Worm (Caenorhabditis elegans) whole organism, mixed stage, embryonic: ENCODE data around the gene clec-166.

Source experiments
- M03D4.4 ChIP-seq: sonication (generic microtip); optimal IDR thresholded peaks from 2 replicates; lab custom pipeline; 2017; ENCODE audit warnings: mild to moderate bottlenecking, missing genetic modification characterization, missing compliant biosample characterization
- bed-3 ChIP-seq: fragments of 200-800 bp; sonication (Bioruptor generic); optimal IDR thresholded peaks from 3 replicates; lab custom pipeline; 2018; ENCODE audit warnings: mild to moderate bottlenecking, missing genetic modification characterization, moderate library complexity, missing compliant biosample characterization
- blmp-1 ChIP-seq: fragments of 150-350 bp; optimal IDR thresholded peaks from 2 replicates; lab custom pipeline; 2014; ENCODE audit warnings: missing biosample characterization, missing genetic modification characterization
- ceh-39 ChIP-seq: fragments of 150-350 bp; optimal IDR thresholded peaks from 2 replicates; lab custom pipeline; 2014; ENCODE audit warnings: missing biosample characterization, missing genetic modification characterization
- ceh-43 ChIP-seq: fragments of 200-800 bp; sonication (Bioruptor generic); optimal IDR thresholded peaks from 2 replicates; lab custom pipeline; 2018; ENCODE audit warnings: mild to moderate bottlenecking, missing genetic modification characterization, moderate library complexity, missing compliant biosample characterization
- ces-1 ChIP-seq: fragments of 150-350 bp; optimal IDR thresholded peaks from 2 replicates; lab custom pipeline; 2014; ENCODE audit warnings: missing biosample characterization, missing genetic modification reagents, missing genetic modification characterization
- cnd-1 ChIP-seq: fragments of 200-800 bp; sonication (Bioruptor generic); optimal IDR thresholded peaks from 2 replicates; lab custom pipeline; 2018; ENCODE audit warnings: mild to moderate bottlenecking, missing genetic modification characterization, missing compliant biosample characterization
- drap-1 ChIP-seq: fragments of 200-800 bp; sonication (Bioruptor generic); optimal IDR thresholded peaks from 3 replicates; lab custom pipeline; 2018; ENCODE audit warnings: mild to moderate bottlenecking, missing genetic modification characterization, missing compliant biosample characterization
- elt-1 ChIP-seq: sonication (generic microtip); optimal IDR thresholded peaks from 2 replicates; lab custom pipeline; 2017; ENCODE audit warnings: missing genetic modification characterization, mild to moderate bottlenecking, missing compliant biosample characterization, antibody characterized with exemption, moderate library complexity, borderline replicate concordance; ENCODE audit not compliant: insufficient read depth
- flh-1 ChIP-seq: fragments of 200-800 bp; sonication (Bioruptor generic); optimal IDR thresholded peaks from 2 replicates; lab custom pipeline; 2018; ENCODE audit warnings: mild to moderate bottlenecking, missing genetic modification characterization, moderate library complexity, missing compliant biosample characterization
- ham-2 ChIP-seq: fragments of 200-800 bp; sonication (Bioruptor generic); optimal IDR thresholded peaks from 2 replicates; lab custom pipeline; 2018; ENCODE audit warnings: mild to moderate bottlenecking, missing genetic modification characterization, missing compliant biosample characterization
- hlh-1 ChIP-seq: fragments of 150-350 bp; optimal IDR thresholded peaks from 2 replicates; lab custom pipeline; 2014; ENCODE audit warnings: missing biosample characterization, missing genetic modification reagents, missing genetic modification characterization
- lin-13 ChIP-seq: fragments of 150-350 bp; optimal IDR thresholded peaks from 2 replicates; lab custom pipeline; 2014; ENCODE audit warnings: missing biosample characterization, missing genetic modification characterization
- lin-32 ChIP-seq: fragments of 200-800 bp; sonication (Bioruptor generic); optimal IDR thresholded peaks from 2 replicates; lab custom pipeline; 2018; ENCODE audit warnings: mild to moderate bottlenecking, missing genetic modification characterization, missing compliant biosample characterization
- lsy-2 ChIP-seq: fragments of 150-350 bp; optimal IDR thresholded peaks from 2 replicates; lab custom pipeline; 2014; ENCODE audit warnings: missing biosample characterization, missing genetic modification characterization
- mab-5 ChIP-seq: fragments of 150-350 bp; optimal IDR thresholded peaks from 2 replicates; lab custom pipeline; 2014; ENCODE audit warnings: missing biosample characterization, missing genetic modification characterization
- mls-2 ChIP-seq: sonication (generic microtip); optimal IDR thresholded peaks from 2 replicates; lab custom pipeline; 2016; ENCODE audit warnings: mild to moderate bottlenecking, missing genetic modification characterization, moderate library complexity, missing compliant biosample characterization
- nhr-12 ChIP-seq: fragments of 150-350 bp; optimal IDR thresholded peaks from 2 replicates; lab custom pipeline; 2014; ENCODE audit warnings: missing biosample characterization, missing genetic modification characterization
- nhr-237 ChIP-seq: fragments of 150-350 bp; optimal IDR thresholded peaks from 2 replicates; lab custom pipeline; 2014; ENCODE audit warnings: missing biosample characterization, missing genetic modification characterization
- nhr-28 ChIP-seq: fragments of 150-350 bp; optimal IDR thresholded peaks from 2 replicates; lab custom pipeline; 2014; ENCODE audit warnings: missing biosample characterization, missing genetic modification characterization
- nhr-76 ChIP-seq: sonication (generic microtip); optimal IDR thresholded peaks from 2 replicates; lab custom pipeline; 2017; ENCODE audit warnings: missing biosample characterization, missing genetic modification characterization
- sem-2 ChIP-seq: fragments of 200-800 bp; sonication (Bioruptor generic); optimal IDR thresholded peaks from 2 replicates; lab custom pipeline; 2018; ENCODE audit warnings: mild to moderate bottlenecking, missing genetic modification characterization, missing compliant biosample characterization
- snpc-4 ChIP-seq: fragments of 150-350 bp; optimal IDR thresholded peaks from 2 replicates; lab custom pipeline; 2014; ENCODE audit warnings: missing biosample characterization, missing genetic modification characterization
- sptf-1 ChIP-seq: sonication (generic microtip); optimal IDR thresholded peaks from 2 replicates; lab custom pipeline; 2017; ENCODE audit warnings: mild to moderate bottlenecking, missing genetic modification characterization, moderate library complexity, missing compliant biosample characterization
- tbx-8 ChIP-seq: fragments of 200-800 bp; sonication (Bioruptor generic); optimal IDR thresholded peaks from 2 replicates; lab custom pipeline; 2018; ENCODE audit warnings: mild to moderate bottlenecking, missing genetic modification characterization, moderate library complexity, missing compliant biosample characterization
- unc-120 ChIP-seq: sonication (generic microtip); optimal IDR thresholded peaks from 2 replicates; lab custom pipeline; 2017; ENCODE audit warnings: missing genetic modification characterization, missing compliant biosample characterization; ENCODE audit not compliant: poor library complexity, severe bottlenecking
- unc-39 ChIP-seq: fragments of 150-350 bp; optimal IDR thresholded peaks from 2 replicates; lab custom pipeline; 2014; ENCODE audit warnings: missing biosample characterization, missing genetic modification characterization
- unc-62 ChIP-seq: fragments of 150-350 bp; optimal IDR thresholded peaks from 2 replicates; lab custom pipeline; 2014; ENCODE audit warnings: missing biosample characterization, missing genetic modification reagents, missing genetic modification characterization
- zip-8 ChIP-seq: fragments of 150-350 bp; optimal IDR thresholded peaks from 2 replicates; lab custom pipeline; 2014; ENCODE audit warnings: missing biosample characterization, missing genetic modification characterization
- ztf-11 ChIP-seq: fragments of 150-350 bp; optimal IDR thresholded peaks from 2 replicates; lab custom pipeline; 2014; ENCODE audit warnings: missing biosample characterization, missing genetic modification characterization

Gene clec-166

ce11 chrIV:1277067-1277466 lies 25.9 kb upstream of the clec-166 start:
- no peak for TF ChIP-seq bed-3
- peak; percentile 43 for TF ChIP-seq lsy-2 (tag; lab: Kevin White, UChicago)

- no peak for TF ChIP-seq cnd-1
- TF ChIP-seq sptf-1 (tag; lab: Kevin White, UChicago), result no peak
- TF ChIP-seq mab-5 (tag; lab: Kevin White, UChicago), result no peak
- TF ChIP-seq unc-62, result no peak
- no peak for TF ChIP-seq lsy-2 (tag; lab: Kevin White, UChicago)
Observed at ce11 chrIV:1275910-1276309, 24.8 kb upstream of the clec-166 start.

ce11 chrIV:1274583-1274982 lies 23.4 kb upstream of the clec-166 start, which contains the start of gene C09E9.1:
Gene C09E9.1, plus strand, starts transcription at chrIV:1274868.
- TF ChIP-seq lin-13 (tag; lab: Kevin White, UChicago) (peak; percentile 26), flh-1 (GFP tag; lab: Kevin White, UChicago) (no peak), ces-1 (GFP tag; lab: Kevin White, UChicago) (peak; percentile 29), ham-2 (GFP tag; lab: Kevin White, UChicago) (peak; percentile 0), elt-1 (no peak), unc-120 (tag; lab: Kevin White, UChicago) (peak; percentile 51)

- no peak for TF ChIP-seq ceh-39 (tag; lab: Kevin White, UChicago)
- TF ChIP-seq hlh-1 (tag; lab: Kevin White, UChicago), result no peak
- TF ChIP-seq snpc-4 (tag; lab: Kevin White, UChicago), result no peak
- no peak for TF ChIP-seq nhr-12 (tag; lab: Kevin White, UChicago)
- no peak for TF ChIP-seq sptf-1 (tag; lab: Kevin White, UChicago)
- no peak for TF ChIP-seq drap-1 (GFP tag; lab: Kevin White, UChicago)
Observed at ce11 chrIV:1266724-1267123, 15.6 kb upstream of the clec-166 start, which contains the start of gene clec-170. Gene clec-170, plus strand, starts transcription at chrIV:1266866.

ce11 chrIV:1266138-1266537 lies 15.0 kb upstream of the clec-166 start:
- TF ChIP-seq lin-32 (GFP tag; lab: Kevin White, UChicago) (no peak), nhr-237 (tag; lab: Kevin White, UChicago) (no peak), bed-3 (no peak), M03D4.4 (no peak), nhr-28 (tag; lab: Kevin White, UChicago) (no peak), tbx-8 (GFP tag; lab: Kevin White, UChicago) (no peak), mls-2 (tag; lab: Kevin White, UChicago) (no peak), blmp-1 (tag; lab: Kevin White, UChicago) (no peak)

ce11 chrIV:1264928-1265327 lies 13.8 kb upstream of the clec-166 start, which contains the start of gene F38A1.13:
Gene F38A1.13, plus strand, starts transcription at chrIV:1265228.
- no peak for TF ChIP-seq ceh-39 (tag; lab: Kevin White, UChicago)
- no peak for TF ChIP-seq lin-13 (tag; lab: Kevin White, UChicago)
- no peak for TF ChIP-seq nhr-237 (tag; lab: Kevin White, UChicago)
- TF ChIP-seq unc-39 (tag; lab: Kevin White, UChicago), result no peak
- no peak for TF ChIP-seq sem-2
- TF ChIP-seq ceh-43 (GFP tag; lab: Kevin White, UChicago), result no peak
- no peak for TF ChIP-seq drap-1 (GFP tag; lab: Kevin White, UChicago)
- TF ChIP-seq zip-8, result no peak
- no peak for TF ChIP-seq hlh-1 (tag; lab: Kevin White, UChicago)
- TF ChIP-seq ztf-11 (tag; lab: Kevin White, UChicago), result no peak
- TF ChIP-seq tbx-8 (GFP tag; lab: Kevin White, UChicago), result no peak
- TF ChIP-seq M03D4.4, result no peak
- TF ChIP-seq nhr-28 (tag; lab: Kevin White, UChicago), result no peak
- no peak for TF ChIP-seq unc-62
- no peak for TF ChIP-seq lin-32 (GFP tag; lab: Kevin White, UChicago)
- TF ChIP-seq nhr-76 (tag; lab: Kevin White, UChicago), result no peak
- TF ChIP-seq, all 35 proteins: peak for 0
